Worm (Caenorhabditis elegans): ENCODE data around the gene F42C5.4.

ce11 chrIV:7312620-7313194 is 20.8 kb upstream of the F42C5.4 start:
- no peak for TF ChIP-seq R02D3.7 (tag; optimal IDR thresholded peaks at IDR 0.05)
- TF ChIP-seq pqm-1 (tag; optimal IDR thresholded peaks at IDR 0.05), result no peak
- no peak for TF ChIP-seq zag-1 (tag; optimal IDR thresholded peaks at IDR 0.05)
- no peak for TF ChIP-seq unc-39 (tag; optimal IDR thresholded peaks at IDR 0.05)
- no peak for TF ChIP-seq nhr-77 (tag; optimal IDR thresholded peaks at IDR 0.05)
- TF ChIP-seq skn-1 (tag; optimal IDR thresholded peaks at IDR 0.05), result no peak
- TF ChIP-seq nhr-11 (tag; optimal IDR thresholded peaks at IDR 0.05), result no peak
- TF ChIP-seq fos-1 (tag; optimal IDR thresholded peaks at IDR 0.05), result no peak
- TF ChIP-seq elt-1 (tag; optimal IDR thresholded peaks at IDR 0.05), result no peak
- no peak for TF ChIP-seq aly-2 (tag; optimal IDR thresholded peaks at IDR 0.05)
- no peak for TF ChIP-seq pha-4 (tag; optimal IDR thresholded peaks at IDR 0.05)
- TF ChIP-seq nhr-12 (tag; optimal IDR thresholded peaks at IDR 0.05), result no peak
- TF ChIP-seq ZK546.5 (tag; optimal IDR thresholded peaks at IDR 0.05), result no peak
- no peak for TF ChIP-seq unc-62 (GFP tag; optimal IDR thresholded peaks at IDR 0.05)
